Fruit fly (Drosophila melanogaster) whole organism, embryonic: Measurements from ENCODE around the gene CG13392.

ENCODE experiments used
- CG10267 ChIP-seq: fragments of 200-800 bp; sonication (Bioruptor generic); optimal IDR thresholded peaks from 2 replicates; lab custom pipeline; 2018; ENCODE audit warnings: missing biosample characterization, mild to moderate bottlenecking, missing genetic modification characterization, moderate library complexity
- CG10431 ChIP-seq: fragments of 200-800 bp; sonication (Bioruptor generic); optimal IDR thresholded peaks from 3 replicates; lab custom pipeline; 2018; ENCODE audit warnings: missing biosample characterization, mild to moderate bottlenecking, missing genetic modification characterization
- CG10979 ChIP-seq: fragments of 200-800 bp; sonication (Bioruptor generic); optimal IDR thresholded peaks from 2 replicates; lab custom pipeline; 2018; ENCODE audit warnings: missing biosample characterization, mild to moderate bottlenecking, missing genetic modification characterization, moderate library complexity
- CG11696 ChIP-seq: fragments of 200-800 bp; sonication (Bioruptor generic); IDR thresholded peaks from 2 replicates; pipeline ENCODE4 v1.3.6; 2022; ENCODE audit warnings: missing biosample characterization, missing genetic modification characterization
- CG12155 ChIP-seq: fragments of 200-800 bp; sonication (Bioruptor generic); optimal IDR thresholded peaks from 3 replicates; lab custom pipeline; 2016; ENCODE audit warnings: missing biosample characterization, missing genetic modification characterization
- CG12299 ChIP-seq: fragments of 200-800 bp; sonication (Bioruptor generic); optimal IDR thresholded peaks from 2 replicates; lab custom pipeline; 2018; ENCODE audit warnings: missing biosample characterization, mild to moderate bottlenecking, missing genetic modification characterization
- CG13287 ChIP-seq: fragments of 200-800 bp; sonication (Bioruptor generic); IDR thresholded peaks from 2 replicates; pipeline ENCODE4 v1.3.6; 2022; ENCODE audit warnings: missing biosample characterization, missing genetic modification characterization; ENCODE audit not compliant: partially characterized antibody
- CG14050 ChIP-seq: fragments of 200-800 bp; sonication (Bioruptor generic); IDR thresholded peaks from 3 replicates; pipeline ENCODE4 v1.3.6; 2022; ENCODE audit warnings: missing biosample characterization, missing genetic modification characterization
- CG14710 ChIP-seq: fragments of 200-800 bp; sonication (Bioruptor generic); optimal IDR thresholded peaks from 3 replicates; lab custom pipeline; 2019; ENCODE audit warnings: missing biosample characterization, mild to moderate bottlenecking, missing genetic modification characterization, moderate library complexity
- CG16863 ChIP-seq: fragments of 200-800 bp; sonication (Bioruptor generic); optimal IDR thresholded peaks from 3 replicates; lab custom pipeline; 2016; ENCODE audit warnings: missing biosample characterization, missing genetic modification characterization
- CG17328 ChIP-seq: fragments of 200-800 bp; sonication (Bioruptor generic); IDR thresholded peaks from 2 replicates; pipeline ENCODE4 v1.3.6; 2022; ENCODE audit warnings: missing biosample characterization, missing genetic modification characterization
- CG17385 ChIP-seq: fragments of 200-800 bp; sonication (Bioruptor generic); optimal IDR thresholded peaks from 3 replicates; lab custom pipeline; 2018; ENCODE audit warnings: missing biosample characterization, mild to moderate bottlenecking, missing genetic modification characterization
- CG18599 ChIP-seq: fragments of 200-800 bp; sonication (Bioruptor generic); optimal IDR thresholded peaks from 3 replicates; lab custom pipeline; 2017; ENCODE audit warnings: missing biosample characterization, missing genetic modification characterization, mild to moderate bottlenecking, moderate library complexity, missing genetic modification reagents
- CG43689 ChIP-seq: fragments of 200-800 bp; sonication (Bioruptor generic); IDR thresholded peaks from 2 replicates; pipeline ENCODE4 v1.3.6; 2022; ENCODE audit warnings: missing biosample characterization, missing genetic modification characterization
- CG4730 ChIP-seq: fragments of 200-800 bp; sonication (Bioruptor generic); IDR thresholded peaks from 2 replicates; pipeline ENCODE4 v1.3.6; 2022; ENCODE audit warnings: missing biosample characterization, missing genetic modification characterization
- CG4854 ChIP-seq: fragments of 200-800 bp; sonication (Bioruptor generic); optimal IDR thresholded peaks from 2 replicates; lab custom pipeline; 2016; ENCODE audit warnings: missing biosample characterization, missing genetic modification characterization, inconsistent platforms
- CG5180 ChIP-seq: fragments of 200-800 bp; sonication (Bioruptor generic); optimal IDR thresholded peaks from 3 replicates; lab custom pipeline; 2017; ENCODE audit warnings: missing biosample characterization, missing genetic modification characterization, mild to moderate bottlenecking, moderate library complexity, missing genetic modification reagents
- CG7987 ChIP-seq: fragments of 200-800 bp; sonication (Bioruptor generic); optimal IDR thresholded peaks from 2 replicates; lab custom pipeline; 2018; ENCODE audit warnings: missing biosample characterization, mild to moderate bottlenecking, missing genetic modification characterization, moderate library complexity
- CG8089 ChIP-seq: fragments of 200-800 bp; sonication (Bioruptor generic); optimal IDR thresholded peaks from 3 replicates; lab custom pipeline; 2016; ENCODE audit warnings: missing biosample characterization, missing genetic modification characterization
- CG8765 ChIP-seq: fragments of 200-800 bp; sonication (Bioruptor generic); IDR thresholded peaks from 2 replicates; pipeline ENCODE4 v1.3.6; 2022; ENCODE audit warnings: missing biosample characterization, missing genetic modification characterization
- CG8924 ChIP-seq: fragments of 200-800 bp; optimal IDR thresholded peaks from 3 replicates; lab custom pipeline; 2019; ENCODE audit warnings: missing biosample characterization, mild to moderate bottlenecking, missing genetic modification characterization, moderate library complexity
- Ets65A ChIP-seq: fragments of 200-800 bp; sonication (Bioruptor generic); peaks from one replicate; lab custom pipeline; 2016; ENCODE audit warnings: missing biosample characterization, missing genetic modification characterization
- Hand ChIP-seq: fragments of 200-800 bp; sonication (Bioruptor generic); optimal IDR thresholded peaks from 2 replicates; lab custom pipeline; 2017; ENCODE audit warnings: mild to moderate bottlenecking, missing biosample characterization, missing genetic modification reagents, missing genetic modification characterization
- Hey ChIP-seq: fragments of 200-800 bp; sonication (Bioruptor generic); optimal IDR thresholded peaks from 3 replicates; lab custom pipeline; 2018; ENCODE audit warnings: missing biosample characterization, mild to moderate bottlenecking, missing genetic modification characterization
- HmgD ChIP-seq: fragments of 200-800 bp; sonication (Bioruptor generic); optimal IDR thresholded peaks from 3 replicates; lab custom pipeline; 2016; ENCODE audit warnings: missing biosample characterization, missing genetic modification characterization
- Hmr ChIP-seq: fragments of 200-800 bp; sonication (Bioruptor generic); optimal IDR thresholded peaks from 3 replicates; lab custom pipeline; 2017; ENCODE audit warnings: mild to moderate bottlenecking, missing biosample characterization, missing genetic modification reagents, missing genetic modification characterization
- Lim3 ChIP-seq: fragments of 200-800 bp; sonication (Bioruptor generic); IDR thresholded peaks from 2 replicates; pipeline ENCODE4 v1.3.6; 2022; ENCODE audit warnings: missing biosample characterization, missing genetic modification characterization
- NK7.1 ChIP-seq: fragments of 200-800 bp; sonication (Bioruptor generic); optimal IDR thresholded peaks from 3 replicates; lab custom pipeline; 2016; ENCODE audit warnings: missing biosample characterization, missing genetic modification characterization
- Ptx1 ChIP-seq: fragments of 200-800 bp; sonication (Bioruptor generic); IDR thresholded peaks from 2 replicates; pipeline ENCODE4 v1.3.6; 2022; ENCODE audit warnings: missing biosample characterization, missing genetic modification characterization
- Side ChIP-seq: fragments of 200-800 bp; sonication (Bioruptor generic); optimal IDR thresholded peaks from 2 replicates; lab custom pipeline; 2016; ENCODE audit warnings: missing biosample characterization, missing genetic modification characterization
- ac ChIP-seq: fragments of 200-800 bp; sonication (Bioruptor generic); optimal IDR thresholded peaks from 3 replicates; lab custom pipeline; 2017; ENCODE audit warnings: missing biosample characterization, mild to moderate bottlenecking, missing genetic modification characterization
- aop ChIP-seq: fragments of 200-800 bp; sonication (Bioruptor generic); IDR thresholded peaks from 2 replicates; pipeline ENCODE4 v1.3.6; 2022; ENCODE audit warnings: missing biosample characterization, missing genetic modification characterization
- ara ChIP-seq: fragments of 200-800 bp; sonication (Bioruptor generic); IDR thresholded peaks from 2 replicates; pipeline ENCODE4 v1.3.6; 2022; ENCODE audit warnings: missing biosample characterization, missing genetic modification characterization
- br ChIP-seq: fragments of >200 bp; optimal IDR thresholded peaks from 2 replicates; lab custom pipeline; 2017
- dimm ChIP-seq: fragments of 200-800 bp; sonication (Bioruptor generic); IDR thresholded peaks from 2 replicates; pipeline ENCODE4 v1.3.6; 2022; ENCODE audit warnings: missing biosample characterization, missing genetic modification characterization
- dm ChIP-seq: fragments of 200-800 bp; sonication (Bioruptor generic); optimal IDR thresholded peaks from 3 replicates; lab custom pipeline; 2016; ENCODE audit warnings: missing biosample characterization, missing genetic modification characterization
- fd3F ChIP-seq: fragments of 200-800 bp; sonication (Bioruptor generic); optimal IDR thresholded peaks from 2 replicates; lab custom pipeline; 2018; ENCODE audit warnings: missing biosample characterization, mild to moderate bottlenecking, missing genetic modification characterization, moderate library complexity
- gem ChIP-seq: fragments of 200-800 bp; sonication (Bioruptor generic); optimal IDR thresholded peaks from 2 replicates; lab custom pipeline; 2019; ENCODE audit warnings: missing biosample characterization, mild to moderate bottlenecking, missing genetic modification characterization, moderate library complexity
- hbn ChIP-seq: fragments of 200-800 bp; sonication (Bioruptor generic); IDR thresholded peaks from 2 replicates; pipeline ENCODE4 v1.3.6; 2022; ENCODE audit warnings: missing biosample characterization, missing genetic modification characterization; ENCODE audit not compliant: partially characterized antibody
- knrl ChIP-seq: fragments of 200-800 bp; sonication (Bioruptor generic); IDR thresholded peaks from 3 replicates; pipeline ENCODE4 v1.3.6; 2022; ENCODE audit warnings: missing biosample characterization, missing genetic modification characterization; ENCODE audit not compliant: partially characterized antibody
- mld ChIP-seq: fragments of 200-800 bp; sonication (Bioruptor generic); IDR thresholded peaks from 3 replicates; pipeline ENCODE4 v1.3.6; 2022; ENCODE audit warnings: missing biosample characterization, missing genetic modification characterization; ENCODE audit not compliant: partially characterized antibody
- peb ChIP-seq: fragments of 200-800 bp; sonication (Bioruptor generic); IDR thresholded peaks from 2 replicates; pipeline ENCODE4 v1.3.6; 2022; ENCODE audit warnings: missing biosample characterization, missing genetic modification characterization
- prd ChIP-seq, 3 experiments: fragments of >200 bp in 2 of 3; fragments of 200-800 bp in 1 of 3; sonication (Bioruptor generic) in 1 of 3; optimal IDR thresholded peaks in 2 of 3; IDR thresholded peaks in 1 of 3; 2 replicates in 2 of 3; 3 replicates in 1 of 3; pipeline versions ENCODE4 v1.3.6 to Lab custom; 2017 to 2022; ENCODE audit warnings: missing biosample characterization in 1 of 3, missing genetic modification characterization in 1 of 3
- ranshi ChIP-seq: fragments of 200-800 bp; sonication (Bioruptor generic); IDR thresholded peaks from 2 replicates; pipeline ENCODE4 v1.3.6; 2022; ENCODE audit warnings: missing biosample characterization, missing genetic modification characterization
- rib ChIP-seq: fragments of 200-800 bp; sonication (Bioruptor generic); IDR thresholded peaks from 2 replicates; pipeline ENCODE4 v1.3.6; 2022; ENCODE audit warnings: missing biosample characterization, missing genetic modification characterization
- row ChIP-seq: fragments of 200-800 bp; sonication (Bioruptor generic); IDR thresholded peaks from 3 replicates; pipeline ENCODE4 v1.3.6; 2022; ENCODE audit warnings: missing biosample characterization, missing genetic modification characterization
- sens ChIP-seq: fragments of 200-800 bp; sonication (Bioruptor generic); peaks from one replicate; lab custom pipeline; 2016; ENCODE audit warnings: missing biosample characterization, missing genetic modification characterization
- sim ChIP-seq: fragments of 200-800 bp; sonication (Bioruptor generic); IDR thresholded peaks from 2 replicates; pipeline ENCODE4 v1.3.6; 2022; ENCODE audit warnings: missing biosample characterization, missing genetic modification characterization
- ttk ChIP-seq: fragments of 200-800 bp; sonication (Bioruptor generic); IDR thresholded peaks from 2 replicates; pipeline ENCODE4 v2.1.2; 2022; ENCODE audit warnings: missing biosample characterization, missing genetic modification characterization
- zfh1 ChIP-seq: fragments of 200-800 bp; sonication (Bioruptor generic); IDR thresholded peaks from 3 replicates; pipeline ENCODE4 v1.3.6; 2022; ENCODE audit warnings: missing biosample characterization, missing genetic modification characterization

Gene CG13392

dm6 chr2L:8362273-8362954 lies 20.2 kb downstream of the CG13392 start, which contains the start of gene CG7627 (continued):
- peak; percentile 60 for TF ChIP-seq fd3F (GFP tag; lab: Kevin White, UChicago)
- no peak for TF ChIP-seq knrl
- TF ChIP-seq Hmr (GFP tag; lab: Kevin White, UChicago) = peak; percentile 84
- TF ChIP-seq CG12299 (tag; lab: Kevin White, UChicago) = peak; percentile 71
- peak; percentile 80 for TF ChIP-seq CG17328 (GFP tag; lab: Robert Waterston, UW)
- peak; percentile 65 for TF ChIP-seq CG10267 (tag; lab: Kevin White, UChicago)
- TF ChIP-seq rib (GFP tag; lab: Robert Waterston, UW) = peak; percentile 57; the same call in 1 of the 2 replicates
- TF ChIP-seq CG11696 (GFP tag; lab: Robert Waterston, UW) = 0 out of 2 replicates have a peak, but pooled peaks have one; percentile 34
- peak; percentile 65 for TF ChIP-seq peb (GFP tag; lab: Robert Waterston, UW)
- TF ChIP-seq Side (GFP tag; lab: Kevin White, UChicago) = peak; percentile 70
- TF ChIP-seq CG43689 = no peak
- no peak for TF ChIP-seq ac (GFP tag; lab: Kevin White, UChicago)
- TF ChIP-seq br = no peak
- peak; percentile 78 for TF ChIP-seq CG10979 (tag; lab: Kevin White, UChicago)
- peak; percentile 51 for TF ChIP-seq CG14710 (tag; lab: Kevin White, UChicago)
- TF ChIP-seq CG4730 (GFP tag; lab: Robert Waterston, UW) = peak; percentile 67
- peak; percentile 53 for TF ChIP-seq CG12155 (GFP tag; lab: Kevin White, UChicago)
- TF ChIP-seq CG14050 (GFP tag; lab: Robert Waterston, UW) = peak; percentile 52; the same call in 2 of the 3 replicates
- TF ChIP-seq HmgD (GFP tag; lab: Kevin White, UChicago) = peak; percentile 65
- TF ChIP-seq CG17385 = peak; percentile 68
- TF ChIP-seq Lim3 (GFP tag; lab: Robert Waterston, UW) = no peak
- TF ChIP-seq CG5180 (GFP tag; lab: Kevin White, UChicago) = peak; percentile 58
- peak; percentile 94 for TF ChIP-seq CG18599 (GFP tag; lab: Kevin White, UChicago)
- peak; percentile 70; the same call in 1 of the 2 replicates for TF ChIP-seq dimm (GFP tag; lab: Robert Waterston, UW)
- TF ChIP-seq prd (optimal IDR thresholded peaks at IDR 0.05; lab: Kevin White, UChicago) = no peak
- TF ChIP-seq prd (GFP tag; IDR thresholded peaks at IDR 0.05; lab: Robert Waterston, UW) = peak; percentile 81
- TF ChIP-seq CG4854 (GFP tag; lab: Kevin White, UChicago) = peak; percentile 19
- TF ChIP-seq CG8924 (tag; lab: Kevin White, UChicago) = peak; percentile 61
- TF ChIP-seq CG16863 (GFP tag; lab: Kevin White, UChicago) = peak; percentile 40
- peak; percentile 62 for TF ChIP-seq Hand
- peak; percentile 71 for TF ChIP-seq ara (GFP tag; lab: Robert Waterston, UW)
- TF ChIP-seq Ptx1 (GFP tag; lab: Robert Waterston, UW) = peak; percentile 83
- TF ChIP-seq gem (tag; lab: Kevin White, UChicago) = peak; percentile 83
- peak; percentile 72 for TF ChIP-seq ttk (GFP tag; lab: Robert Waterston, UW)
- TF ChIP-seq hbn (GFP tag; lab: Robert Waterston, UW) = no peak
- TF ChIP-seq sens (GFP tag; lab: Kevin White, UChicago) = peak; percentile 96
- peak; percentile 97 for TF ChIP-seq Ets65A (GFP tag; lab: Kevin White, UChicago)
- TF ChIP-seq ranshi (GFP tag; lab: Robert Waterston, UW) = peak; percentile 81
- TF ChIP-seq zfh1 (GFP tag; lab: Robert Waterston, UW) = peak; percentile 82
- no peak for TF ChIP-seq CG10431 (GFP tag; lab: Kevin White, UChicago)
- TF ChIP-seq Hey = no peak
- no peak for TF ChIP-seq aop (GFP tag; lab: Robert Waterston, UW)
- TF ChIP-seq sim = peak; percentile 57
- TF ChIP-seq CG13287 (GFP tag; lab: Robert Waterston, UW) = peak; percentile 27; the same call in 1 of the 2 replicates
- peak; percentile 63 for TF ChIP-seq NK7.1 (GFP tag; lab: Kevin White, UChicago)
- TF ChIP-seq CG7987 = peak; percentile 38
- TF ChIP-seq row (GFP tag; lab: Robert Waterston, UW) = peak; percentile 94
- TF ChIP-seq CG8765 (GFP tag; lab: Robert Waterston, UW) = no peak
- TF ChIP-seq mld (GFP tag; lab: Robert Waterston, UW) = no peak
- peak; percentile 62 for TF ChIP-seq CG8089 (GFP tag; lab: Kevin White, UChicago)
- peak; percentile 52 for TF ChIP-seq dm
